Fruit fly (Drosophila melanogaster) S2 (cell line): ENCODE measurements around the gene CG4025.

Experiments
- CG8478 ChIP-seq: fragments of >200 bp; optimal IDR thresholded peaks from 2 replicates; lab custom pipeline; 2018
- CTCF ChIP-seq, 2 experiments: fragments of >200 bp; optimal IDR thresholded peaks; 2 replicates each; lab custom pipeline; 2018

DNA sequence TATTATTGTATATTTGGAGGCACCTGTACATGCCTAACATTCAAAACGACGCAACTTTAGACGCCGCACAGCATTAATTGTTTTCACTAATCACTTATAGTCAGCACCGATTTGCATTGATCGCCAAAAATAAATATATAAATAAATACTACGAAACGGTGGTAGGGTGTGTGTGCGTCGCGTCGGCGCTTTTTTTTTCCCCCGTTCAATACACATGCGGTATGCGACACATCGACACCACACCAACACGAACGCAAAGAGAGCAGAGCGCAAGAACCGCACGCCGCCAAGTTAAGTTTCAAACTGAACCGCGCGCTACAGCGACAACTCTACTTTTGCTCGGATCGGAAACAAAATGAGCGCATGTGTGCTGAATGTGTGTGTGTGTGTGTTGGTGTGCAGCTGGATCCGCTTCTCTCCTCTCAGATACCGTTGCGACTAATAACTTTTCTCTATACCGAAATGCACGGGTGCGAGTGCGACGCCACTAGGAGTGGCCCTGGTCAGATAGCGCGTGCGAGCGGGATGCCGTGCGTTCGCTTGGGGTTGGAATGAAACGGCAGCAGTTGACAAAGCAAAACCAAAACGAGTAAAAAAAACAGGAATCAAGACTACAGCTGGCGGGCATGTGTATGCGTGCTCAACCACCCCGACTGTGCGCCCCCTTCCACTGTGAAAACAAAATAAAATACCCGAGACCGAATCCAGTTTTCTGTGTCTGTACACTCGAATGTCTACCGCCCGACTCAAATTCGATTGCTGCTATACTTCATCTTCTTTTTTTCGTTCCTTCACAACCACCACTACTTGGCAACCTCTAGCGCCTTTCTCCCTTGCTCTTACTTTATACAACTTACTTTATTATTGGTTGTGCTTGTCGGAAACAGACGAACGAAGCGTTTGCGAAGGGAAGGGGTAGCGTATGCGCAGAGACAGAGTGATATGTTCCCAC is 46.5 kb downstream of the CG4025 start, which contains the start of gene ph-d:
- no peak for TF ChIP-seq CG8478
- TF ChIP-seq CTCF (optimal IDR thresholded peaks at IDR 0.05; lab: Kevin White, UChicago), result peak in 1 of 2 experiments; percentile 44
